Worm (Caenorhabditis elegans) whole organism, early embryonic: Measurements from ENCODE around the gene srh-184.

Experiments
- B0310.2 ChIP-seq: sonication (generic microtip); optimal IDR thresholded peaks from 2 replicates; lab custom pipeline; 2016; ENCODE audit warnings: mild to moderate bottlenecking, missing genetic modification characterization, missing compliant biosample characterization
- ceh-36 ChIP-seq: sonication (generic microtip); optimal IDR thresholded peaks from 2 replicates; lab custom pipeline; 2016; ENCODE audit warnings: missing genetic modification characterization, inconsistent platforms, missing compliant biosample characterization
- sea-1 ChIP-seq: fragments of 200-800 bp; sonication (Bioruptor generic); conservative IDR thresholded peaks from 2 replicates; pipeline ENCODE4 v1.3.6; 2022; ENCODE audit warnings: missing genetic modification characterization, missing compliant biosample characterization
- tra-4 ChIP-seq: sonication (generic microtip); optimal IDR thresholded peaks from 2 replicates; lab custom pipeline; 2017; ENCODE audit warnings: missing genetic modification characterization, missing compliant biosample characterization

The srh-184 gene

ce11 chrV:10747263-10747951 is 50.6 kb downstream of the srh-184 start, which contains the start of the genes selt-1.2 and F28H7.2:
Gene selt-1.2 (minus strand): TSS chrV:10747363.
Gene F28H7.2 (plus strand): TSS chrV:10747901.
- TF ChIP-seq tra-4 (no peak), B0310.2 (tag; lab: Kevin White, UChicago) (no peak), sea-1 (GFP tag; lab: Robert Waterston, UW) (no peak), ceh-36 (tag; lab: Kevin White, UChicago) (no peak)
